Fruit fly (Drosophila melanogaster) whole organism, embryonic: ENCODE data around the gene SkpA.

Source experiments
- Abd-B ChIP-seq: fragments of 200-800 bp; sonication (Bioruptor generic); optimal IDR thresholded peaks from 2 replicates; lab custom pipeline; 2018; ENCODE audit warnings: missing biosample characterization, mild to moderate bottlenecking, missing genetic modification characterization, moderate library complexity
- Atf3 ChIP-seq: fragments of 200-800 bp; sonication (Bioruptor generic); optimal IDR thresholded peaks from 3 replicates; lab custom pipeline; 2016; ENCODE audit warnings: missing biosample characterization, missing genetic modification characterization
- CG10209 ChIP-seq: fragments of 200-800 bp; sonication (Bioruptor generic); optimal IDR thresholded peaks from 3 replicates; lab custom pipeline; 2017; ENCODE audit warnings: missing biosample characterization, mild to moderate bottlenecking, missing genetic modification characterization, missing genetic modification reagents
- CG12071 ChIP-seq: fragments of 200-800 bp; sonication (Bioruptor generic); optimal IDR thresholded peaks from 3 replicates; lab custom pipeline; 2018; ENCODE audit warnings: missing biosample characterization, mild to moderate bottlenecking, missing genetic modification characterization
- CG12219 ChIP-seq: fragments of 200-800 bp; sonication (Bioruptor generic); optimal IDR thresholded peaks from 3 replicates; lab custom pipeline; 2018; ENCODE audit warnings: missing biosample characterization, mild to moderate bottlenecking, missing genetic modification characterization
- CG12659 ChIP-seq: fragments of 200-800 bp; sonication (Bioruptor generic); optimal IDR thresholded peaks from 3 replicates; lab custom pipeline; 2017; ENCODE audit warnings: mild to moderate bottlenecking, missing biosample characterization, missing genetic modification reagents, missing genetic modification characterization
- CG13894 ChIP-seq: fragments of 200-800 bp; sonication (Bioruptor generic); optimal IDR thresholded peaks from 3 replicates; lab custom pipeline; 2018; ENCODE audit warnings: missing biosample characterization, mild to moderate bottlenecking, missing genetic modification characterization, moderate library complexity
- CG14667 ChIP-seq: fragments of 200-800 bp; sonication (Bioruptor generic); IDR thresholded peaks from 2 replicates; pipeline ENCODE4 v1.3.6; 2022; ENCODE audit warnings: missing biosample characterization, missing genetic modification characterization
- CG14860 ChIP-seq: fragments of 200-800 bp; sonication (Bioruptor generic); IDR thresholded peaks from 3 replicates; pipeline ENCODE4 v1.3.6; 2022; ENCODE audit warnings: missing biosample characterization, missing genetic modification characterization; ENCODE audit not compliant: partially characterized antibody
- CG15696 ChIP-seq: fragments of 200-800 bp; sonication (Bioruptor generic); optimal IDR thresholded peaks from 2 replicates; lab custom pipeline; 2019; ENCODE audit warnings: missing biosample characterization, mild to moderate bottlenecking, missing genetic modification characterization, moderate library complexity
- CG1792 ChIP-seq: fragments of 200-800 bp; sonication (Bioruptor generic); optimal IDR thresholded peaks from 2 replicates; lab custom pipeline; 2016; ENCODE audit warnings: missing biosample characterization, missing genetic modification characterization
- CG30431 ChIP-seq: fragments of 200-800 bp; sonication (Bioruptor generic); optimal IDR thresholded peaks from 2 replicates; lab custom pipeline; 2017; ENCODE audit warnings: missing biosample characterization, missing genetic modification characterization
- CG31441 ChIP-seq: fragments of 200-800 bp; sonication (Bioruptor generic); IDR thresholded peaks from 2 replicates; pipeline ENCODE4 v1.3.6; 2022; ENCODE audit warnings: missing biosample characterization, missing genetic modification characterization
- CG3726 ChIP-seq: fragments of 200-800 bp; sonication (Bioruptor generic); IDR thresholded peaks from 3 replicates; pipeline ENCODE4, ENCODE4 v1.3.6; 2022; ENCODE audit warnings: missing biosample characterization, missing genetic modification characterization
- CG42726 ChIP-seq: fragments of 200-800 bp; sonication (Bioruptor generic); IDR thresholded peaks from 2 replicates; pipeline ENCODE4 v1.3.6; 2022; ENCODE audit warnings: missing biosample characterization, missing genetic modification characterization; ENCODE audit not compliant: partially characterized antibody
- CG4404 ChIP-seq: fragments of 200-800 bp; sonication (Bioruptor generic); IDR thresholded peaks from 2 replicates; pipeline ENCODE4 v1.3.6; 2022; ENCODE audit warnings: missing biosample characterization, missing genetic modification characterization
- CG4617 ChIP-seq: fragments of 200-800 bp; sonication (Bioruptor generic); optimal IDR thresholded peaks from 3 replicates; lab custom pipeline; 2016; ENCODE audit warnings: missing biosample characterization, missing genetic modification characterization, borderline replicate concordance
- CG7357 ChIP-seq: fragments of 200-800 bp; sonication (Bioruptor generic); IDR thresholded peaks from 3 replicates; pipeline ENCODE4 v1.3.6; 2022; ENCODE audit warnings: missing biosample characterization, missing genetic modification characterization
- CG9932 ChIP-seq: fragments of 200-800 bp; sonication (Bioruptor generic); IDR thresholded peaks from 2 replicates; pipeline ENCODE4 v1.3.6; 2022; ENCODE audit warnings: missing biosample characterization, missing genetic modification characterization
- CTCF ChIP-seq: fragments of 200-800 bp; sonication (Bioruptor generic); optimal IDR thresholded peaks from 2 replicates; lab custom pipeline; 2017; ENCODE audit warnings: missing biosample characterization, mild to moderate bottlenecking, missing genetic modification characterization, moderate library complexity
- Deaf1 ChIP-seq: fragments of 200-800 bp; optimal IDR thresholded peaks from 3 replicates; lab custom pipeline; 2019; ENCODE audit warnings: missing biosample characterization, mild to moderate bottlenecking, missing genetic modification characterization, moderate library complexity
- Drgx ChIP-seq: fragments of 200-800 bp; sonication (Bioruptor generic); IDR thresholded peaks from 2 replicates; pipeline ENCODE4 v1.3.6; 2022; ENCODE audit warnings: missing biosample characterization, missing genetic modification characterization
- Eip74EF ChIP-seq, 2 experiments: fragments of 200-800 bp in 1 of 2; fragments of >200 bp in 1 of 2; sonication (Bioruptor generic) in 1 of 2; optimal IDR thresholded peaks; 2 replicates each; lab custom pipeline; 2017 to 2019; ENCODE audit warnings: missing biosample characterization in 2 of 2, missing genetic modification characterization in 2 of 2, mild to moderate bottlenecking in 1 of 2, moderate library complexity in 1 of 2
- Gug ChIP-seq: fragments of 200-800 bp; sonication (Bioruptor generic); IDR thresholded peaks from 4 replicates; pipeline ENCODE4 v1.3.6; 2022; ENCODE audit warnings: missing biosample characterization, missing genetic modification characterization
- H15 ChIP-seq: fragments of 200-800 bp; sonication (Bioruptor generic); IDR thresholded peaks from 3 replicates; pipeline ENCODE4 v1.3.6; 2022; ENCODE audit warnings: missing biosample characterization, missing genetic modification characterization
- H2.0 ChIP-seq: fragments of 200-800 bp; sonication (Bioruptor generic); IDR thresholded peaks from 2 replicates; pipeline ENCODE4 v1.3.6; 2022; ENCODE audit warnings: missing biosample characterization, missing genetic modification characterization
- Hand ChIP-seq: fragments of 200-800 bp; sonication (Bioruptor generic); optimal IDR thresholded peaks from 2 replicates; lab custom pipeline; 2017; ENCODE audit warnings: mild to moderate bottlenecking, missing biosample characterization, missing genetic modification reagents, missing genetic modification characterization
- Kr ChIP-seq: fragments of 200-800 bp; sonication (Bioruptor generic); optimal IDR thresholded peaks from 2 replicates; lab custom pipeline; 2017; ENCODE audit warnings: missing biosample characterization, mild to moderate bottlenecking, missing genetic modification characterization
- Myb ChIP-seq: fragments of 200-800 bp; sonication (Bioruptor generic); optimal IDR thresholded peaks from 2 replicates; lab custom pipeline; 2016; ENCODE audit warnings: missing biosample characterization, missing genetic modification characterization
- NK7.1 ChIP-seq: fragments of 200-800 bp; sonication (Bioruptor generic); optimal IDR thresholded peaks from 3 replicates; lab custom pipeline; 2016; ENCODE audit warnings: missing biosample characterization, missing genetic modification characterization
- Nf-YB ChIP-seq: fragments of 200-800 bp; sonication (Bioruptor generic); optimal IDR thresholded peaks from 3 replicates; lab custom pipeline; 2019; ENCODE audit warnings: missing biosample characterization, mild to moderate bottlenecking, missing genetic modification characterization, moderate library complexity
- Optix ChIP-seq: fragments of 200-800 bp; sonication (Bioruptor generic); IDR thresholded peaks from 3 replicates; pipeline ENCODE4 v1.3.6; 2022; ENCODE audit warnings: missing biosample characterization, missing genetic modification characterization
- Poxn ChIP-seq: fragments of 200-800 bp; sonication (Bioruptor generic); IDR thresholded peaks from 2 replicates; pipeline ENCODE4 v1.3.6; 2022; ENCODE audit warnings: missing biosample characterization, missing genetic modification characterization
- Scr ChIP-seq: fragments of 200-800 bp; sonication (Bioruptor generic); IDR thresholded peaks from 2 replicates; pipeline ENCODE4 v1.3.6; 2022; ENCODE audit warnings: missing biosample characterization, missing genetic modification characterization; ENCODE audit not compliant: partially characterized antibody
- Usf ChIP-seq: fragments of 200-800 bp; sonication (Bioruptor generic); optimal IDR thresholded peaks from 2 replicates; lab custom pipeline; 2017; ENCODE audit warnings: missing genotype, missing biosample characterization, missing genetic modification characterization
- aop ChIP-seq: fragments of 200-800 bp; sonication (Bioruptor generic); IDR thresholded peaks from 2 replicates; pipeline ENCODE4 v1.3.6; 2022; ENCODE audit warnings: missing biosample characterization, missing genetic modification characterization
- ato ChIP-seq: fragments of 200-800 bp; sonication (Bioruptor generic); IDR thresholded peaks from 2 replicates; pipeline ENCODE4 v1.3.6; 2022; ENCODE audit warnings: missing biosample characterization, missing genetic modification characterization; ENCODE audit not compliant: partially characterized antibody
- cg ChIP-seq: fragments of 200-800 bp; sonication (Bioruptor generic); optimal IDR thresholded peaks from 3 replicates; lab custom pipeline; 2019; ENCODE audit warnings: missing biosample characterization, mild to moderate bottlenecking, missing genetic modification characterization, moderate library complexity
- corto ChIP-seq: fragments of 200-800 bp; sonication (Bioruptor generic); optimal IDR thresholded peaks from 2 replicates; lab custom pipeline; 2016; ENCODE audit warnings: missing biosample characterization, mild to moderate bottlenecking, missing genetic modification characterization, moderate library complexity
- disco-r ChIP-seq: fragments of 200-800 bp; sonication (Bioruptor generic); optimal IDR thresholded peaks from 2 replicates; lab custom pipeline; 2016; ENCODE audit warnings: missing biosample characterization, missing genetic modification characterization
- emc ChIP-seq: fragments of 200-800 bp; sonication (Bioruptor generic); optimal IDR thresholded peaks from 2 replicates; lab custom pipeline; 2016; ENCODE audit warnings: missing biosample characterization, missing genetic modification characterization
- exex ChIP-seq: fragments of 200-800 bp; sonication (Bioruptor generic); optimal IDR thresholded peaks from 4 replicates; lab custom pipeline; 2018; ENCODE audit warnings: missing biosample characterization, mild to moderate bottlenecking, missing genetic modification characterization, moderate library complexity
- fru ChIP-seq: fragments of >200 bp; optimal IDR thresholded peaks from 2 replicates; lab custom pipeline; 2017
- hth ChIP-seq: fragments of >200 bp; optimal IDR thresholded peaks from 2 replicates; lab custom pipeline; 2017; ENCODE audit warnings: inconsistent platforms
- ken ChIP-seq: fragments of 200-800 bp; sonication (Bioruptor generic); IDR thresholded peaks from 3 replicates; pipeline ENCODE4 v1.3.6; 2022; ENCODE audit warnings: missing biosample characterization, missing genetic modification characterization
- pros ChIP-seq: fragments of 200-800 bp; sonication (Bioruptor generic); optimal IDR thresholded peaks from 3 replicates; lab custom pipeline; 2019; ENCODE audit warnings: missing biosample characterization, mild to moderate bottlenecking, missing genetic modification characterization, moderate library complexity
- run ChIP-seq: fragments of 200-800 bp; sonication (Bioruptor generic); optimal IDR thresholded peaks from 3 replicates; lab custom pipeline; 2018; ENCODE audit warnings: missing biosample characterization, mild to moderate bottlenecking, missing genetic modification characterization
- salm ChIP-seq: fragments of 200-800 bp; sonication (Bioruptor generic); optimal IDR thresholded peaks from 2 replicates; lab custom pipeline; 2018; ENCODE audit warnings: missing biosample characterization, mild to moderate bottlenecking, missing genetic modification characterization
- scrt ChIP-seq: fragments of 200-800 bp; sonication (Bioruptor generic); optimal IDR thresholded peaks from 2 replicates; lab custom pipeline; 2018; ENCODE audit warnings: missing biosample characterization, mild to moderate bottlenecking, missing genetic modification characterization, moderate library complexity
- zen ChIP-seq: fragments of 200-800 bp; sonication (Bioruptor generic); optimal IDR thresholded peaks from 3 replicates; lab custom pipeline; 2018; ENCODE audit warnings: missing biosample characterization, mild to moderate bottlenecking, missing genetic modification characterization, moderate library complexity

SkpA gene

DNA sequence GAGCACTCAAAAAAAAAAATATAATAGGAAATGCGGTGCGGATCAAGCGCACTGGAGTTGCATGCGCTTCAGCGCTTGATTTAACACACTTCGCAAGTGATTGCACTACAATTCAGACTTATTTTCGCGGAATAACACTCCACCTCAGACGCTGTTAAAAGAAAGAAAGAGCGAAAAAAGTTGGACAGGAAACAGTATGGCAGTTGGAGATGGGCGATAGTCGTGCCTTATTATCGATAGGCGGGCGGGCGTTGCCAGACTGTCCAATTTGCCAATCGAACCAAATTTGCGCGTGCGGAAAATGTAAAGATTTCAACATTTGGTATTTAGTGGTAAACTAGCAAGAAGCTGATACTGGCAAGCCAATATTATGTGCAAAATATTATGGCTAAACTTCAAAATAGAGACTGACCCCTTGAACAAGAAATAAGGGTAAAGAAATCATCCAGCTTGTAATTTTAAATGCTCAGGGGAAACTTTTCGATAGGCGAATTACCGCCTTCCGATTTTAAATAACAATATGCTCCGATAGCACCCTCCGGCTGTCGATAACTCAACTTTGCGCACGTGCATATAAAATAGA is 26.6 kb upstream of the SkpA start, which contains the start of the genes RpL36 and Mybbp1A (continued):
- TF ChIP-seq Drgx (GFP tag; lab: Robert Waterston, UW) (peak; percentile 33; the same call in 1 of the 2 replicates), CG4617 (GFP tag; lab: Kevin White, UChicago) (peak; percentile 69), pros (GFP tag; lab: Kevin White, UChicago) (peak; percentile 21), Atf3 (GFP tag; lab: Kevin White, UChicago) (peak; percentile 62), CG12071 (GFP tag; lab: Kevin White, UChicago) (peak; percentile 77), Usf (GFP tag; lab: Kevin White, UChicago) (peak; percentile 38), CG10209 (peak; percentile 82), disco-r (GFP tag; lab: Kevin White, UChicago) (peak; percentile 64), Gug (GFP tag; lab: Robert Waterston, UW) (peak; percentile 52; the same call in 1 of the 4 replicates), Deaf1 (tag; lab: Kevin White, UChicago) (no peak), Eip74EF (GFP tag; optimal IDR thresholded peaks at IDR 0.05; lab: Kevin White, UChicago) (peak in 1 of 2 experiments; percentile 36), CG42726 (GFP tag; lab: Robert Waterston, UW) (peak; percentile 90), fru (no peak), Myb (GFP tag; lab: Kevin White, UChicago) (peak; percentile 83), cg (GFP tag; lab: Kevin White, UChicago) (peak; percentile 62), CTCF (GFP tag; lab: Kevin White, UChicago) (peak; percentile 38), CG30431 (GFP tag; lab: Kevin White, UChicago) (no peak), emc (peak; percentile 80), NK7.1 (peak; percentile 67), corto (GFP tag; lab: Kevin White, UChicago) (no peak), CG7357 (no peak), Abd-B (GFP tag; lab: Kevin White, UChicago) (no peak), run (tag; lab: Kevin White, UChicago) (peak; percentile 3), CG4404 (GFP tag; lab: Robert Waterston, UW) (peak; percentile 31), CG13894 (tag; lab: Kevin White, UChicago) (peak; percentile 68), CG14860 (GFP tag; lab: Robert Waterston, UW) (peak; percentile 89), Scr (GFP tag; lab: Robert Waterston, UW) (peak; percentile 90), ken (GFP tag; lab: Robert Waterston, UW) (peak; percentile 83), CG1792 (GFP tag; lab: Kevin White, UChicago) (peak; percentile 68), zen (peak; percentile 29), CG31441 (GFP tag; lab: Robert Waterston, UW) (peak; percentile 70), Poxn (GFP tag; lab: Robert Waterston, UW) (0 out of 2 replicates have a peak, but pooled peaks have one; percentile 23), aop (GFP tag; lab: Robert Waterston, UW) (no peak), hth (lab: Kevin White, UChicago) (no peak), Hand (peak; percentile 66), CG3726 (GFP tag; lab: Robert Waterston, UW) (0 out of 3 replicates have a peak, but pooled peaks have one; percentile 37), CG14667 (GFP tag; lab: Robert Waterston, UW) (no peak), scrt (peak; percentile 62), salm (tag; lab: Kevin White, UChicago) (no peak), CG9932 (GFP tag; lab: Robert Waterston, UW) (peak; percentile 68), CG15696 (no peak), CG12659 (GFP tag; lab: Kevin White, UChicago) (peak; percentile 92), Nf-YB (peak; percentile 52), exex (tag; lab: Kevin White, UChicago) (no peak), H2.0 (GFP tag; lab: Robert Waterston, UW) (peak; percentile 66), H15 (GFP tag; lab: Robert Waterston, UW) (peak; percentile 64; the same call in 2 of the 3 replicates), ato (peak; percentile 81), Kr (GFP tag; lab: Kevin White, UChicago) (no peak), CG12219 (GFP tag; lab: Kevin White, UChicago) (peak; percentile 42), Optix (GFP tag; lab: Robert Waterston, UW) (peak; percentile 58; the same call in 2 of the 3 replicates)
